Fruit fly (Drosophila melanogaster): ENCODE measurements around the gene CG15728.

The CG15728 gene

dm6 chrX:12665796-12666338 is 41.8 kb downstream of the CG15728 start:
- TF ChIP-seq CG9705 (GFP tag; optimal IDR thresholded peaks at IDR 0.05), result no peak
- no peak for TF ChIP-seq sage (GFP tag; optimal IDR thresholded peaks at IDR 0.05)
- no peak for TF ChIP-seq OdsH (GFP tag; optimal IDR thresholded peaks at IDR 0.05)
- TF ChIP-seq Mio (GFP tag; optimal IDR thresholded peaks at IDR 0.05), result no peak
- no peak for TF ChIP-seq GATAd (GFP tag; optimal IDR thresholded peaks at IDR 0.05)
- no peak for TF ChIP-seq N (GFP tag; optimal IDR thresholded peaks at IDR 0.05)
- no peak for TF ChIP-seq tai (GFP tag; optimal IDR thresholded peaks at IDR 0.05)
- TF ChIP-seq psq (GFP tag; optimal IDR thresholded peaks at IDR 0.05), result no peak
- TF ChIP-seq Dfd (GFP tag; optimal IDR thresholded peaks at IDR 0.05), result no peak
- TF ChIP-seq foxo (GFP tag; optimal IDR thresholded peaks at IDR 0.05), result no peak
- no peak for TF ChIP-seq Hr83 (GFP tag; optimal IDR thresholded peaks at IDR 0.05; ENCODE audit: poor library complexity, severe bottlenecking)
- no peak for TF ChIP-seq Abd-B (GFP tag; optimal IDR thresholded peaks at IDR 0.05)
- no peak for TF ChIP-seq jim (GFP tag; optimal IDR thresholded peaks at IDR 0.05)
- TF ChIP-seq CrebA (GFP tag; optimal IDR thresholded peaks at IDR 0.05; ENCODE audit: borderline replicate concordance), result no peak
- TF ChIP-seq brk (GFP tag; optimal IDR thresholded peaks at IDR 0.05), result no peak
- no peak for TF ChIP-seq Dif (GFP tag; optimal IDR thresholded peaks at IDR 0.05; ENCODE audit: partially characterized antibody)
- no peak for TF ChIP-seq rgr (GFP tag; optimal IDR thresholded peaks at IDR 0.05)
- TF ChIP-seq h (GFP tag; optimal IDR thresholded peaks at IDR 0.05), result no peak

- TF ChIP-seq usp (GFP tag; optimal IDR thresholded peaks at IDR 0.05), result no peak
- peak; percentile 81 for TF ChIP-seq woc (GFP tag; optimal IDR thresholded peaks at IDR 0.05)
- TF ChIP-seq psq (GFP tag; optimal IDR thresholded peaks at IDR 0.05), result peak; percentile 98
- peak; percentile 71 for TF ChIP-seq Rel (GFP tag; optimal IDR thresholded peaks at IDR 0.05)
- peak; percentile 91 for TF ChIP-seq Rel (tag; optimal IDR thresholded peaks at IDR 0.05)
- TF ChIP-seq Sp1 (GFP tag; optimal IDR thresholded peaks at IDR 0.05), result peak; percentile 99
- peak; percentile 79 for TF ChIP-seq tai (GFP tag; optimal IDR thresholded peaks at IDR 0.05)
- peak; percentile 95 for TF ChIP-seq OdsH (GFP tag; optimal IDR thresholded peaks at IDR 0.05)
- no peak for TF ChIP-seq Abd-B (GFP tag; optimal IDR thresholded peaks at IDR 0.05)
- peak; percentile 95 for TF ChIP-seq h (GFP tag; optimal IDR thresholded peaks at IDR 0.05)
- TF ChIP-seq CG32264 (GFP tag; optimal IDR thresholded peaks at IDR 0.05), result peak; percentile 71
- no peak for TF ChIP-seq lola (GFP tag; optimal IDR thresholded peaks at IDR 0.05)
- no peak for TF ChIP-seq Vsx2 (GFP tag; optimal IDR thresholded peaks at IDR 0.05; ENCODE audit: partially characterized antibody)
- no peak for TF ChIP-seq Dfd (GFP tag; optimal IDR thresholded peaks at IDR 0.05)
- peak; percentile 84 for TF ChIP-seq br (GFP tag; optimal IDR thresholded peaks at IDR 0.05)
- no peak for TF ChIP-seq jim (GFP tag; optimal IDR thresholded peaks at IDR 0.05)
- TF ChIP-seq Hr78 (GFP tag; optimal IDR thresholded peaks at IDR 0.05), result no peak
- peak; percentile 75 for TF ChIP-seq dsf (GFP tag; optimal IDR thresholded peaks at IDR 0.05; ENCODE audit: borderline replicate concordance)
- peak; percentile 85 for TF ChIP-seq sv (GFP tag; optimal IDR thresholded peaks at IDR 0.05)
- peak; percentile 98 for TF ChIP-seq HLH106 (tag; optimal IDR thresholded peaks at IDR 0.05)
- TF ChIP-seq dmrt93B (GFP tag; optimal IDR thresholded peaks at IDR 0.05), result peak; percentile 88
- no peak for TF ChIP-seq CrebA (GFP tag; optimal IDR thresholded peaks at IDR 0.05; ENCODE audit: borderline replicate concordance)
- TF ChIP-seq Myc (optimal IDR thresholded peaks at IDR 0.05), result no peak
- no peak for TF ChIP-seq Mio (GFP tag; optimal IDR thresholded peaks at IDR 0.05)
- TF ChIP-seq GATAd (GFP tag; optimal IDR thresholded peaks at IDR 0.05), result peak; percentile 79
- no peak for TF ChIP-seq dl (GFP tag; optimal IDR thresholded peaks at IDR 0.05; ENCODE audit: insufficient read depth in 1 of 2, partially characterized antibody in 2 of 2)
- TF ChIP-seq sage (GFP tag; optimal IDR thresholded peaks at IDR 0.05), result peak; percentile 93
- TF ChIP-seq Hr83 (GFP tag; optimal IDR thresholded peaks at IDR 0.05; ENCODE audit: poor library complexity, severe bottlenecking), result no peak
- peak; percentile 89 for TF ChIP-seq brk (GFP tag; optimal IDR thresholded peaks at IDR 0.05)
- no peak for TF ChIP-seq pan (optimal IDR thresholded peaks at IDR 0.05)
- peak in 1 of 2 experiments; percentile 95 for TF ChIP-seq foxo (GFP tag; optimal IDR thresholded peaks at IDR 0.05)
- peak; percentile 94 for TF ChIP-seq rgr (GFP tag; optimal IDR thresholded peaks at IDR 0.05)
- peak; percentile 88 for TF ChIP-seq ey (GFP tag; optimal IDR thresholded peaks at IDR 0.05)
- TF ChIP-seq N (GFP tag; optimal IDR thresholded peaks at IDR 0.05), result no peak
- peak; percentile 84 for TF ChIP-seq CG9705 (GFP tag; optimal IDR thresholded peaks at IDR 0.05)
- TF ChIP-seq Hnf4 (GFP tag; optimal IDR thresholded peaks at IDR 0.05), result peak; percentile 93
- TF ChIP-seq fru (GFP tag; optimal IDR thresholded peaks at IDR 0.05), result peak; percentile 94
- peak; percentile 88 for TF ChIP-seq Jra (GFP tag; optimal IDR thresholded peaks at IDR 0.05)
- no peak for TF ChIP-seq Dif (GFP tag; optimal IDR thresholded peaks at IDR 0.05; ENCODE audit: partially characterized antibody)
Observed at dm6 chrX:12666471-12666884, 42.4 kb downstream of the CG15728 start.
